Fruit fly (Drosophila melanogaster) whole organism, embryonic: ENCODE results near the gene Cubn.

Source experiments
- ATbp ChIP-seq: fragments of 200-800 bp; sonication (Bioruptor generic); optimal IDR thresholded peaks from 2 replicates; lab custom pipeline; 2017; ENCODE audit warnings: missing biosample characterization, mild to moderate bottlenecking, missing genetic modification characterization, missing genetic modification reagents
- Ada2b ChIP-seq: fragments of 200-800 bp; sonication (Bioruptor generic); IDR thresholded peaks from 2 replicates; pipeline ENCODE4 v1.3.6; 2022; ENCODE audit warnings: missing biosample characterization, missing genetic modification characterization
- Bdp1 ChIP-seq: fragments of 200-800 bp; sonication (Bioruptor generic); optimal IDR thresholded peaks from 3 replicates; lab custom pipeline; 2016; ENCODE audit warnings: missing biosample characterization, missing genetic modification characterization
- Blimp-1 ChIP-seq: fragments of 200-800 bp; sonication (Bioruptor generic); optimal IDR thresholded peaks from 3 replicates; lab custom pipeline; 2018; ENCODE audit warnings: missing biosample characterization, missing genetic modification characterization, mild to moderate bottlenecking, moderate library complexity, missing genetic modification reagents
- CG11093 ChIP-seq: fragments of 200-800 bp; sonication (Bioruptor generic); IDR thresholded peaks from 3 replicates; pipeline ENCODE4 v1.3.6; 2022; ENCODE audit warnings: missing biosample characterization, missing genetic modification characterization
- CG11560 ChIP-seq: fragments of 200-800 bp; sonication (Bioruptor generic); IDR thresholded peaks from 3 replicates; pipeline ENCODE4 v1.3.6; 2022; ENCODE audit warnings: missing biosample characterization, missing genetic modification characterization
- CG12236 ChIP-seq: fragments of 200-800 bp; sonication (Bioruptor generic); optimal IDR thresholded peaks from 2 replicates; lab custom pipeline; 2016; ENCODE audit warnings: missing biosample characterization, missing genetic modification characterization
- CG1233 ChIP-seq: fragments of 200-800 bp; sonication (Bioruptor generic); optimal IDR thresholded peaks from 4 replicates; lab custom pipeline; 2018; ENCODE audit warnings: missing biosample characterization, mild to moderate bottlenecking, missing genetic modification characterization
- CG14050 ChIP-seq: fragments of 200-800 bp; sonication (Bioruptor generic); IDR thresholded peaks from 3 replicates; pipeline ENCODE4 v1.3.6; 2022; ENCODE audit warnings: missing biosample characterization, missing genetic modification characterization
- CG14667 ChIP-seq: fragments of 200-800 bp; sonication (Bioruptor generic); IDR thresholded peaks from 2 replicates; pipeline ENCODE4 v1.3.6; 2022; ENCODE audit warnings: missing biosample characterization, missing genetic modification characterization
- CG15011 ChIP-seq: fragments of 200-800 bp; sonication (Bioruptor generic); optimal IDR thresholded peaks from 3 replicates; lab custom pipeline; 2018; ENCODE audit warnings: missing biosample characterization, mild to moderate bottlenecking, missing genetic modification characterization
- CG15073 ChIP-seq: fragments of 200-800 bp; sonication (Bioruptor generic); optimal IDR thresholded peaks from 2 replicates; lab custom pipeline; 2016; ENCODE audit warnings: missing biosample characterization, missing genetic modification characterization
- CG1529 ChIP-seq: fragments of 200-800 bp; sonication (Bioruptor generic); optimal IDR thresholded peaks from 3 replicates; lab custom pipeline; 2018; ENCODE audit warnings: missing biosample characterization, missing genetic modification characterization
- CG17802 ChIP-seq: fragments of 200-800 bp; sonication (Bioruptor generic); optimal IDR thresholded peaks from 2 replicates; lab custom pipeline; 2018; ENCODE audit warnings: missing biosample characterization, mild to moderate bottlenecking, missing genetic modification characterization, moderate library complexity
- CG1792 ChIP-seq: fragments of 200-800 bp; sonication (Bioruptor generic); optimal IDR thresholded peaks from 2 replicates; lab custom pipeline; 2016; ENCODE audit warnings: missing biosample characterization, missing genetic modification characterization
- CG42726 ChIP-seq: fragments of 200-800 bp; sonication (Bioruptor generic); IDR thresholded peaks from 2 replicates; pipeline ENCODE4 v1.3.6; 2022; ENCODE audit warnings: missing biosample characterization, missing genetic modification characterization; ENCODE audit not compliant: partially characterized antibody
- CG5953 ChIP-seq: fragments of 200-800 bp; sonication (Bioruptor generic); IDR thresholded peaks from 2 replicates; pipeline ENCODE4 v1.3.6; 2022; ENCODE audit warnings: missing biosample characterization, missing genetic modification characterization
- CG6272 ChIP-seq: fragments of 200-800 bp; sonication (Bioruptor generic); IDR thresholded peaks from 2 replicates; pipeline ENCODE4 v1.3.6; 2022; ENCODE audit warnings: missing biosample characterization, missing genetic modification characterization
- CG8359 ChIP-seq: fragments of 200-800 bp; sonication (Bioruptor generic); optimal IDR thresholded peaks from 2 replicates; lab custom pipeline; 2017; ENCODE audit warnings: missing biosample characterization, mild to moderate bottlenecking, missing genetic modification characterization, borderline replicate concordance
- CG9437 ChIP-seq: fragments of 200-800 bp; sonication (Bioruptor generic); optimal IDR thresholded peaks from 2 replicates; lab custom pipeline; 2018; ENCODE audit warnings: missing biosample characterization, mild to moderate bottlenecking, missing genetic modification characterization
- CkIIα-i1 ChIP-seq: fragments of 200-800 bp; sonication (Bioruptor generic); IDR thresholded peaks from 2 replicates; pipeline ENCODE4 v1.3.6; 2022; ENCODE audit warnings: missing biosample characterization, missing genetic modification characterization
- D19A ChIP-seq: fragments of 200-800 bp; optimal IDR thresholded peaks from 3 replicates; lab custom pipeline; 2019; ENCODE audit warnings: missing biosample characterization, mild to moderate bottlenecking, missing genetic modification characterization, moderate library complexity
- Dip3 ChIP-seq: fragments of 200-800 bp; sonication (Bioruptor generic); optimal IDR thresholded peaks from 3 replicates; lab custom pipeline; 2016; ENCODE audit warnings: missing biosample characterization, missing genetic modification characterization
- HmgD ChIP-seq: fragments of 200-800 bp; sonication (Bioruptor generic); optimal IDR thresholded peaks from 3 replicates; lab custom pipeline; 2016; ENCODE audit warnings: missing biosample characterization, missing genetic modification characterization
- Lim3 ChIP-seq: fragments of 200-800 bp; sonication (Bioruptor generic); IDR thresholded peaks from 2 replicates; pipeline ENCODE4 v1.3.6; 2022; ENCODE audit warnings: missing biosample characterization, missing genetic modification characterization
- NC2β ChIP-seq: fragments of 200-800 bp; sonication (Bioruptor generic); optimal IDR thresholded peaks from 2 replicates; lab custom pipeline; 2016; ENCODE audit warnings: missing biosample characterization, missing genetic modification characterization
- Nf-YB ChIP-seq: fragments of 200-800 bp; sonication (Bioruptor generic); optimal IDR thresholded peaks from 3 replicates; lab custom pipeline; 2019; ENCODE audit warnings: missing biosample characterization, mild to moderate bottlenecking, missing genetic modification characterization, moderate library complexity
- Rfx ChIP-seq: fragments of 200-800 bp; sonication (Bioruptor generic); IDR thresholded peaks from 2 replicates; pipeline ENCODE4 v1.3.6; 2022; ENCODE audit warnings: missing biosample characterization, missing genetic modification characterization
- Sry-δ ChIP-seq: fragments of 200-800 bp; sonication (Bioruptor generic); optimal IDR thresholded peaks from 2 replicates; lab custom pipeline; 2016; ENCODE audit warnings: missing biosample characterization, missing genetic modification characterization
- Trl ChIP-seq, 3 experiments: fragments of >200 bp in 2 of 3; fragments of 200-800 bp in 1 of 3; sonication (Bioruptor generic) in 1 of 3; optimal IDR thresholded peaks; 2 replicates in 1 of 3; 3 replicates in 2 of 3; lab custom pipeline; 2016 to 2017; ENCODE audit warnings: missing biosample characterization in 1 of 3, missing genetic modification characterization in 1 of 3
- ab ChIP-seq: fragments of 200-800 bp; sonication (Bioruptor generic); optimal IDR thresholded peaks from 2 replicates; lab custom pipeline; 2016; ENCODE audit warnings: missing biosample characterization, missing genetic modification characterization
- ac ChIP-seq: fragments of 200-800 bp; sonication (Bioruptor generic); optimal IDR thresholded peaks from 3 replicates; lab custom pipeline; 2017; ENCODE audit warnings: missing biosample characterization, mild to moderate bottlenecking, missing genetic modification characterization
- bigmax ChIP-seq: fragments of 200-800 bp; sonication (Bioruptor generic); optimal IDR thresholded peaks from 2 replicates; lab custom pipeline; 2018; ENCODE audit warnings: missing biosample characterization, mild to moderate bottlenecking, missing genetic modification characterization
- chm ChIP-seq: fragments of 200-800 bp; sonication (Bioruptor generic); IDR thresholded peaks from 2 replicates; pipeline ENCODE4 v1.3.6; 2022; ENCODE audit warnings: missing biosample characterization, missing genetic modification characterization
- emc ChIP-seq: fragments of 200-800 bp; sonication (Bioruptor generic); optimal IDR thresholded peaks from 2 replicates; lab custom pipeline; 2016; ENCODE audit warnings: missing biosample characterization, missing genetic modification characterization
- esg ChIP-seq: fragments of 200-800 bp; sonication (Bioruptor generic); conservative IDR thresholded peaks from 2 replicates; pipeline ENCODE4 v1.3.6; 2022; ENCODE audit warnings: missing biosample characterization, missing genetic modification characterization
- h ChIP-seq: fragments of >200 bp; optimal IDR thresholded peaks from 2 replicates; lab custom pipeline; 2017
- hb ChIP-seq: fragments of 200-800 bp; sonication (Bioruptor generic); IDR thresholded peaks from 3 replicates; pipeline ENCODE4 v1.3.6; 2022; ENCODE audit warnings: missing biosample characterization, missing genetic modification characterization; ENCODE audit not compliant: partially characterized antibody
- her ChIP-seq: fragments of 200-800 bp; sonication (Bioruptor generic); optimal IDR thresholded peaks from 2 replicates; lab custom pipeline; 2016; ENCODE audit warnings: missing biosample characterization, missing genetic modification characterization
- lbe ChIP-seq: fragments of 200-800 bp; sonication (Bioruptor generic); optimal IDR thresholded peaks from 2 replicates; lab custom pipeline; 2016; ENCODE audit warnings: missing biosample characterization, mild to moderate bottlenecking, missing genetic modification characterization
- nerfin-1 ChIP-seq: fragments of 200-800 bp; sonication (Bioruptor generic); optimal IDR thresholded peaks from 3 replicates; lab custom pipeline; 2019; ENCODE audit warnings: missing biosample characterization, mild to moderate bottlenecking, missing genetic modification characterization, moderate library complexity
- pb ChIP-seq: fragments of 200-800 bp; sonication (Bioruptor generic); optimal IDR thresholded peaks from 3 replicates; lab custom pipeline; 2016; ENCODE audit warnings: missing biosample characterization, missing genetic modification characterization
- phol ChIP-seq: fragments of 200-800 bp; sonication (Bioruptor generic); optimal IDR thresholded peaks from 3 replicates; lab custom pipeline; 2018; ENCODE audit warnings: missing biosample characterization, mild to moderate bottlenecking, missing genetic modification characterization, moderate library complexity
- ranshi ChIP-seq: fragments of 200-800 bp; sonication (Bioruptor generic); IDR thresholded peaks from 2 replicates; pipeline ENCODE4 v1.3.6; 2022; ENCODE audit warnings: missing biosample characterization, missing genetic modification characterization
- sima ChIP-seq: fragments of 200-800 bp; sonication (Bioruptor generic); optimal IDR thresholded peaks from 2 replicates; lab custom pipeline; 2016; ENCODE audit warnings: missing biosample characterization, missing genetic modification characterization
- sug ChIP-seq: fragments of 200-800 bp; optimal IDR thresholded peaks from 2 replicates; lab custom pipeline; 2019; ENCODE audit warnings: missing biosample characterization, mild to moderate bottlenecking, missing genetic modification characterization, moderate library complexity
- tna ChIP-seq: fragments of 200-800 bp; sonication (Bioruptor generic); IDR thresholded peaks from 2 replicates; pipeline ENCODE4 v1.3.6; 2022; ENCODE audit warnings: missing biosample characterization, missing genetic modification characterization; ENCODE audit not compliant: partially characterized antibody
- trh ChIP-seq: fragments of 200-800 bp; sonication (Bioruptor generic); optimal IDR thresholded peaks from 2 replicates; lab custom pipeline; 2016; ENCODE audit warnings: missing biosample characterization, missing genetic modification characterization
- yki ChIP-seq: fragments of >200 bp; optimal IDR thresholded peaks from 3 replicates; lab custom pipeline; 2018
- zen ChIP-seq: fragments of 200-800 bp; sonication (Bioruptor generic); optimal IDR thresholded peaks from 3 replicates; lab custom pipeline; 2018; ENCODE audit warnings: missing biosample characterization, mild to moderate bottlenecking, missing genetic modification characterization, moderate library complexity

The Cubn gene

dm6 chrX:9585359-9586002, 14.4 kb upstream of the Cubn start, which contains the start of gene Hex-A (continued):
- TF ChIP-seq tna (GFP tag; lab: Robert Waterston, UW): no peak; the same call in 1 of the 2 replicates
- TF ChIP-seq chm (GFP tag; lab: Robert Waterston, UW): peak; percentile 84
- TF ChIP-seq CG15011 (GFP tag; lab: Kevin White, UChicago): peak; percentile 99
- no peak for TF ChIP-seq h (lab: Kevin White, UChicago)
- TF ChIP-seq CG14050 (GFP tag; lab: Robert Waterston, UW): peak; percentile 86
- peak; percentile 89 for TF ChIP-seq pb (GFP tag; lab: Kevin White, UChicago)
- peak; percentile 95 for TF ChIP-seq Dip3 (GFP tag; lab: Kevin White, UChicago)
- peak; percentile 41 for TF ChIP-seq ac
- TF ChIP-seq sima (GFP tag; lab: Kevin White, UChicago): peak; percentile 91
- peak; percentile 52; the same call in 1 of the 2 replicates for TF ChIP-seq CG42726 (GFP tag; lab: Robert Waterston, UW)
- peak; percentile 96 for TF ChIP-seq CG1233 (GFP tag; lab: Kevin White, UChicago)
- TF ChIP-seq bigmax (GFP tag; lab: Kevin White, UChicago): no peak
- peak; percentile 98 for TF ChIP-seq sug (tag; lab: Kevin White, UChicago)
- TF ChIP-seq Lim3 (GFP tag; lab: Robert Waterston, UW): peak; percentile 69
- TF ChIP-seq NC2β: peak; percentile 84
- peak; percentile 90 for TF ChIP-seq zen (tag; lab: Kevin White, UChicago)
- TF ChIP-seq CG1792 (GFP tag; lab: Kevin White, UChicago): peak; percentile 88
- TF ChIP-seq Nf-YB (GFP tag; lab: Kevin White, UChicago): peak; percentile 87
- peak; percentile 94 for TF ChIP-seq Rfx
- peak; percentile 89 for TF ChIP-seq esg (GFP tag; lab: Robert Waterston, UW)
- TF ChIP-seq CkIIα-i1: peak; percentile 14; the same call in 1 of the 2 replicates

dm6 chrX:9584948-9585315, 13.8 kb upstream of the Cubn start:
- TF ChIP-seq CG11093 (GFP tag; lab: Robert Waterston, UW) (no peak; the same call in 2 of the 3 replicates), ranshi (peak; percentile 5; the same call in 1 of the 2 replicates), CG9437 (GFP tag; lab: Kevin White, UChicago) (no peak), CG12236 (GFP tag; lab: Kevin White, UChicago) (no peak), CG6272 (GFP tag; lab: Robert Waterston, UW) (no peak; the same call in 1 of the 2 replicates), Bdp1 (GFP tag; lab: Kevin White, UChicago) (no peak), trh (no peak), nerfin-1 (tag; lab: Kevin White, UChicago) (no peak), ATbp (GFP tag; lab: Kevin White, UChicago) (no peak), Sry-δ (no peak), hb (GFP tag; lab: Robert Waterston, UW) (no peak), CG17802 (no peak), lbe (GFP tag; lab: Kevin White, UChicago) (no peak), D19A (tag; lab: Kevin White, UChicago) (peak; percentile 96), Ada2b (GFP tag; lab: Robert Waterston, UW) (no peak), yki (lab: Kevin White, UChicago) (no peak), Blimp-1 (GFP tag; lab: Kevin White, UChicago) (no peak), CG11560 (tag; lab: Robert Waterston, UW) (peak; percentile 31; the same call in 1 of the 3 replicates), CG5953 (GFP tag; lab: Robert Waterston, UW) (no peak), Nf-YB (GFP tag; lab: Kevin White, UChicago) (no peak), Trl (optimal IDR thresholded peaks at IDR 0.05; lab: Kevin White, UChicago) (peak in 1 of 2 experiments; percentile 23), Trl (GFP tag; optimal IDR thresholded peaks at IDR 0.05; lab: Kevin White, UChicago) (no peak), HmgD (no peak), her (GFP tag; lab: Kevin White, UChicago) (no peak), CG1529 (GFP tag; lab: Kevin White, UChicago) (no peak), CG15073 (GFP tag; lab: Kevin White, UChicago) (no peak), phol (tag; lab: Kevin White, UChicago) (no peak), emc (GFP tag; lab: Kevin White, UChicago) (no peak), ab (GFP tag; lab: Kevin White, UChicago) (no peak), CG8359 (GFP tag; lab: Kevin White, UChicago) (no peak), CG14667 (GFP tag; lab: Robert Waterston, UW) (peak; percentile 26)
